Worm (Caenorhabditis elegans) whole organism, mixed stage, embryonic: Measurements from ENCODE around the gene Y60C6A.1.

Experiments
- M03D4.4 ChIP-seq: sonication (generic microtip); optimal IDR thresholded peaks from 2 replicates; lab custom pipeline; 2017; ENCODE audit warnings: mild to moderate bottlenecking, missing genetic modification characterization, missing compliant biosample characterization
- bed-3 ChIP-seq: fragments of 200-800 bp; sonication (Bioruptor generic); optimal IDR thresholded peaks from 3 replicates; lab custom pipeline; 2018; ENCODE audit warnings: mild to moderate bottlenecking, missing genetic modification characterization, moderate library complexity, missing compliant biosample characterization
- ceh-83 ChIP-seq: fragments of 200-800 bp; sonication (Bioruptor generic); optimal IDR thresholded peaks from 2 replicates; lab custom pipeline; 2018; ENCODE audit warnings: mild to moderate bottlenecking, missing genetic modification characterization, missing compliant biosample characterization
- ces-1 ChIP-seq: fragments of 150-350 bp; optimal IDR thresholded peaks from 2 replicates; lab custom pipeline; 2014; ENCODE audit warnings: missing biosample characterization, missing genetic modification reagents, missing genetic modification characterization
- cnd-1 ChIP-seq: fragments of 200-800 bp; sonication (Bioruptor generic); optimal IDR thresholded peaks from 2 replicates; lab custom pipeline; 2018; ENCODE audit warnings: mild to moderate bottlenecking, missing genetic modification characterization, missing compliant biosample characterization
- drap-1 ChIP-seq: fragments of 200-800 bp; sonication (Bioruptor generic); optimal IDR thresholded peaks from 3 replicates; lab custom pipeline; 2018; ENCODE audit warnings: mild to moderate bottlenecking, missing genetic modification characterization, missing compliant biosample characterization
- elt-1 ChIP-seq: sonication (generic microtip); optimal IDR thresholded peaks from 2 replicates; lab custom pipeline; 2017; ENCODE audit warnings: missing genetic modification characterization, mild to moderate bottlenecking, missing compliant biosample characterization, antibody characterized with exemption, moderate library complexity, borderline replicate concordance; ENCODE audit not compliant: insufficient read depth
- flh-1 ChIP-seq: fragments of 200-800 bp; sonication (Bioruptor generic); optimal IDR thresholded peaks from 2 replicates; lab custom pipeline; 2018; ENCODE audit warnings: mild to moderate bottlenecking, missing genetic modification characterization, moderate library complexity, missing compliant biosample characterization
- ham-2 ChIP-seq: fragments of 200-800 bp; sonication (Bioruptor generic); optimal IDR thresholded peaks from 2 replicates; lab custom pipeline; 2018; ENCODE audit warnings: mild to moderate bottlenecking, missing genetic modification characterization, missing compliant biosample characterization
- hlh-1 ChIP-seq: fragments of 150-350 bp; optimal IDR thresholded peaks from 2 replicates; lab custom pipeline; 2014; ENCODE audit warnings: missing biosample characterization, missing genetic modification reagents, missing genetic modification characterization
- lin-13 ChIP-seq: fragments of 150-350 bp; optimal IDR thresholded peaks from 2 replicates; lab custom pipeline; 2014; ENCODE audit warnings: missing biosample characterization, missing genetic modification characterization
- lsy-2 ChIP-seq: fragments of 150-350 bp; optimal IDR thresholded peaks from 2 replicates; lab custom pipeline; 2014; ENCODE audit warnings: missing biosample characterization, missing genetic modification characterization
- mep-1 ChIP-seq: fragments of 150-350 bp; optimal IDR thresholded peaks from 2 replicates; lab custom pipeline; 2017; ENCODE audit warnings: missing biosample characterization, missing genetic modification reagents, missing genetic modification characterization, inconsistent platforms
- mls-2 ChIP-seq: sonication (generic microtip); optimal IDR thresholded peaks from 2 replicates; lab custom pipeline; 2016; ENCODE audit warnings: mild to moderate bottlenecking, missing genetic modification characterization, moderate library complexity, missing compliant biosample characterization
- nhr-12 ChIP-seq: fragments of 150-350 bp; optimal IDR thresholded peaks from 2 replicates; lab custom pipeline; 2014; ENCODE audit warnings: missing biosample characterization, missing genetic modification characterization
- nhr-2 ChIP-seq: fragments of 150-350 bp; optimal IDR thresholded peaks from 2 replicates; lab custom pipeline; 2014; ENCODE audit warnings: missing biosample characterization, missing genetic modification characterization
- nhr-237 ChIP-seq: fragments of 150-350 bp; optimal IDR thresholded peaks from 2 replicates; lab custom pipeline; 2014; ENCODE audit warnings: missing biosample characterization, missing genetic modification characterization
- nhr-28 ChIP-seq: fragments of 150-350 bp; optimal IDR thresholded peaks from 2 replicates; lab custom pipeline; 2014; ENCODE audit warnings: missing biosample characterization, missing genetic modification characterization
- pha-4 ChIP-seq: fragments of 150-350 bp; optimal IDR thresholded peaks from 2 replicates; lab custom pipeline; 2018; ENCODE audit warnings: missing biosample characterization, missing genetic modification reagents, missing genetic modification characterization
- sem-2 ChIP-seq: fragments of 200-800 bp; sonication (Bioruptor generic); optimal IDR thresholded peaks from 2 replicates; lab custom pipeline; 2018; ENCODE audit warnings: mild to moderate bottlenecking, missing genetic modification characterization, missing compliant biosample characterization
- snpc-4 ChIP-seq: fragments of 150-350 bp; optimal IDR thresholded peaks from 2 replicates; lab custom pipeline; 2014; ENCODE audit warnings: missing biosample characterization, missing genetic modification characterization
- sptf-1 ChIP-seq: sonication (generic microtip); optimal IDR thresholded peaks from 2 replicates; lab custom pipeline; 2017; ENCODE audit warnings: mild to moderate bottlenecking, missing genetic modification characterization, moderate library complexity, missing compliant biosample characterization
- unc-120 ChIP-seq: sonication (generic microtip); optimal IDR thresholded peaks from 2 replicates; lab custom pipeline; 2017; ENCODE audit warnings: missing genetic modification characterization, missing compliant biosample characterization; ENCODE audit not compliant: poor library complexity, severe bottlenecking
- unc-62 ChIP-seq: fragments of 150-350 bp; optimal IDR thresholded peaks from 2 replicates; lab custom pipeline; 2014; ENCODE audit warnings: missing biosample characterization, missing genetic modification reagents, missing genetic modification characterization
- ztf-11 ChIP-seq: fragments of 150-350 bp; optimal IDR thresholded peaks from 2 replicates; lab custom pipeline; 2014; ENCODE audit warnings: missing biosample characterization, missing genetic modification characterization

Gene Y60C6A.1

ce11 chrV:4823683-4824391 lies 40.4 kb downstream of the Y60C6A.1 start:
- TF ChIP-seq lsy-2 (tag; lab: Kevin White, UChicago), result no peak
- no peak for TF ChIP-seq flh-1
- TF ChIP-seq ham-2 (GFP tag; lab: Kevin White, UChicago), result no peak
- no peak for TF ChIP-seq nhr-2 (tag; lab: Kevin White, UChicago)
- TF ChIP-seq nhr-12 (tag; lab: Kevin White, UChicago), result no peak
- TF ChIP-seq sptf-1, result no peak
- no peak for TF ChIP-seq lin-13 (tag; lab: Kevin White, UChicago)
- no peak for TF ChIP-seq elt-1 (tag; lab: Kevin White, UChicago)
- no peak for TF ChIP-seq snpc-4 (tag; lab: Kevin White, UChicago)
- TF ChIP-seq cnd-1, result no peak
- TF ChIP-seq mep-1 (tag; lab: Kevin White, UChicago), result no peak
- TF ChIP-seq nhr-28 (tag; lab: Kevin White, UChicago), result no peak
- no peak for TF ChIP-seq sem-2 (GFP tag; lab: Kevin White, UChicago)
- no peak for TF ChIP-seq bed-3 (GFP tag; lab: Kevin White, UChicago)

ce11 chrV:4826710-4827380 lies 43.4 kb downstream of the Y60C6A.1 start, which contains the start of the genes hsp-6 and C37H5.5:
Gene hsp-6 (minus strand): TSS chrV:4826760.
Gene C37H5.5 (plus strand): TSS chrV:4827360.
- no peak for TF ChIP-seq nhr-28 (tag; lab: Kevin White, UChicago)
- TF ChIP-seq cnd-1, result peak; percentile 18
- TF ChIP-seq unc-62 (GFP tag; lab: Kevin White, UChicago), result peak; percentile 19
- peak; percentile 22 for TF ChIP-seq nhr-2 (tag; lab: Kevin White, UChicago)
- no peak for TF ChIP-seq ceh-83 (GFP tag; lab: Kevin White, UChicago)
- TF ChIP-seq hlh-1 (tag; lab: Kevin White, UChicago), result peak; percentile 67
- TF ChIP-seq pha-4 (tag; lab: Kevin White, UChicago), result peak; percentile 24
- peak; percentile 4 for TF ChIP-seq M03D4.4 (tag; lab: Kevin White, UChicago)
- peak; percentile 79 for TF ChIP-seq nhr-237 (tag; lab: Kevin White, UChicago)
- no peak for TF ChIP-seq ztf-11 (tag; lab: Kevin White, UChicago)
- peak; percentile 91 for TF ChIP-seq mep-1 (tag; lab: Kevin White, UChicago)
- TF ChIP-seq mls-2 (tag; lab: Kevin White, UChicago), result no peak
- TF ChIP-seq sptf-1, result peak; percentile 58
- no peak for TF ChIP-seq flh-1
- peak; percentile 10 for TF ChIP-seq drap-1 (GFP tag; lab: Kevin White, UChicago)
- TF ChIP-seq ces-1 (GFP tag; lab: Kevin White, UChicago), result peak; percentile 65
- TF ChIP-seq unc-120 (tag; lab: Kevin White, UChicago), result peak; percentile 49
- TF ChIP-seq lsy-2 (tag; lab: Kevin White, UChicago), result peak; percentile 88
- TF ChIP-seq lin-13 (tag; lab: Kevin White, UChicago), result peak; percentile 83
